Worm (Caenorhabditis elegans) whole organism, L1 larva: ENCODE results near the gene str-66.

Experiments used
- ama-1 ChIP-seq: fragments of 150-350 bp; optimal IDR thresholded peaks from 2 replicates; lab custom pipeline; 2014
- ces-1 ChIP-seq: fragments of 150-350 bp; optimal IDR thresholded peaks from 2 replicates; lab custom pipeline; 2014; ENCODE audit warnings: missing biosample characterization, missing genetic modification reagents, missing genetic modification characterization
- egl-27 ChIP-seq, 2 experiments: fragments of 150-350 bp in 1 of 2; sonication (generic microtip); optimal IDR thresholded peaks; 3 replicates each; lab custom pipeline; 2017 to 2018; ENCODE audit warnings: missing biosample characterization in 2 of 2, missing genetic modification characterization in 2 of 2, missing genetic modification reagents in 2 of 2
- lsy-2 ChIP-seq, 2 experiments: fragments of 150-350 bp; optimal IDR thresholded peaks; 2 replicates each; lab custom pipeline; 2014; ENCODE audit warnings: missing biosample characterization in 2 of 2, missing genetic modification characterization in 2 of 2
- nhr-12 ChIP-seq: sonication (generic microtip); optimal IDR thresholded peaks from 2 replicates; lab custom pipeline; 2017; ENCODE audit warnings: missing biosample characterization, missing genetic modification characterization
- nhr-237 ChIP-seq: fragments of 150-350 bp; optimal IDR thresholded peaks from 2 replicates; lab custom pipeline; 2014; ENCODE audit warnings: missing biosample characterization, missing genetic modification characterization
- nhr-28 ChIP-seq: fragments of 150-350 bp; optimal IDR thresholded peaks from 2 replicates; lab custom pipeline; 2014; ENCODE audit warnings: missing biosample characterization, missing genetic modification characterization
- nhr-85 ChIP-seq: sonication (generic microtip); peaks from one replicate; lab custom pipeline; 2016; ENCODE audit warnings: missing genetic modification characterization, inconsistent platforms, missing compliant biosample characterization
- pqm-1 ChIP-seq: sonication (generic microtip); optimal IDR thresholded peaks from 3 replicates; lab custom pipeline; 2017; ENCODE audit warnings: missing biosample characterization, missing genetic modification characterization
- skn-1 ChIP-seq: fragments of 150-350 bp; optimal IDR thresholded peaks from 2 replicates; lab custom pipeline; 2014; ENCODE audit warnings: missing biosample characterization, missing genetic modification characterization
- tbx-2 ChIP-seq: sonication (generic microtip); optimal IDR thresholded peaks from 2 replicates; lab custom pipeline; 2016; ENCODE audit warnings: missing genetic modification characterization, missing compliant biosample characterization
- unc-30 ChIP-seq: sonication (generic microtip); optimal IDR thresholded peaks from 2 replicates; lab custom pipeline; 2017; ENCODE audit warnings: missing biosample characterization, missing genetic modification characterization
- ztf-11 ChIP-seq, 2 experiments: sonication (generic microtip); optimal IDR thresholded peaks; 2 replicates each; lab custom pipeline; 2016 to 2017; ENCODE audit warnings: missing genetic modification characterization in 2 of 2, missing biosample characterization in 1 of 2, missing compliant biosample characterization in 1 of 2

ce11 chrV:3124912-3125311 is 20.9 kb upstream of the str-66 start, which contains the start of gene Y73C8C.12:
- no peak for TF ChIP-seq lsy-2 (tag; optimal IDR thresholded peaks at IDR 0.05; lab: Kevin White, UChicago)
- no peak for TF ChIP-seq nhr-12 (tag; lab: Kevin White, UChicago)
- no peak for TF ChIP-seq nhr-237 (tag; lab: Kevin White, UChicago)
- TF ChIP-seq unc-30 (tag; lab: Kevin White, UChicago) = no peak
- no peak for TF ChIP-seq ama-1
- TF ChIP-seq skn-1 (tag; lab: Kevin White, UChicago) = no peak
- no peak for TF ChIP-seq egl-27 (tag; optimal IDR thresholded peaks at IDR 0.05; lab: Kevin White, UChicago)
- no peak for TF ChIP-seq tbx-2 (tag; lab: Kevin White, UChicago)
- TF ChIP-seq pqm-1 (tag; lab: Kevin White, UChicago) = no peak
- TF ChIP-seq ces-1 (GFP tag; lab: Kevin White, UChicago) = no peak
- TF ChIP-seq nhr-85 (tag; lab: Kevin White, UChicago) = no peak
- no peak for TF ChIP-seq ztf-11 (tag; optimal IDR thresholded peaks at IDR 0.05; lab: Kevin White, UChicago)
- TF ChIP-seq nhr-28 = no peak
